Fruit fly (Drosophila melanogaster) whole organism, adult: ENCODE results near the gene CG12522.

Source experiments
- CG11617 ChIP-seq: fragments of 200-800 bp; sonication (Bioruptor generic); optimal IDR thresholded peaks from 2 replicates; lab custom pipeline; 2017; ENCODE audit warnings: mild to moderate bottlenecking, missing biosample characterization, missing genetic modification reagents, missing genetic modification characterization
- CG12768 ChIP-seq: fragments of 200-800 bp; sonication (Bioruptor generic); optimal IDR thresholded peaks from 2 replicates; lab custom pipeline; 2017; ENCODE audit warnings: missing biosample characterization, missing genetic modification characterization, mild to moderate bottlenecking, moderate library complexity, missing genetic modification reagents
- CG14711 ChIP-seq: fragments of 200-800 bp; sonication (Bioruptor generic); optimal IDR thresholded peaks from 2 replicates; lab custom pipeline; 2018; ENCODE audit warnings: missing biosample characterization, mild to moderate bottlenecking, missing genetic modification characterization, moderate library complexity
- CG1620 ChIP-seq: fragments of 200-800 bp; sonication (Bioruptor generic); optimal IDR thresholded peaks from 2 replicates; lab custom pipeline; 2016; ENCODE audit warnings: missing biosample characterization, missing genetic modification characterization
- CG33017 ChIP-seq: fragments of 200-800 bp; sonication (Bioruptor generic); optimal IDR thresholded peaks from 2 replicates; lab custom pipeline; 2018; ENCODE audit warnings: missing biosample characterization, mild to moderate bottlenecking, missing genetic modification characterization, moderate library complexity
- CG5204 ChIP-seq: fragments of 200-800 bp; sonication (Bioruptor generic); optimal IDR thresholded peaks from 2 replicates; lab custom pipeline; 2016; ENCODE audit warnings: missing biosample characterization, missing genetic modification characterization
- CG7045 ChIP-seq: fragments of 200-800 bp; sonication (Bioruptor generic); optimal IDR thresholded peaks from 2 replicates; lab custom pipeline; 2017; ENCODE audit warnings: missing biosample characterization, mild to moderate bottlenecking, missing genetic modification characterization
- CG7101 ChIP-seq: fragments of 200-800 bp; sonication (Bioruptor generic); optimal IDR thresholded peaks from 2 replicates; lab custom pipeline; 2018; ENCODE audit warnings: missing biosample characterization, mild to moderate bottlenecking, missing genetic modification characterization, moderate library complexity
- Clk ChIP-seq: fragments of 200-800 bp; sonication (Bioruptor generic); optimal IDR thresholded peaks from 2 replicates; lab custom pipeline; 2017; ENCODE audit warnings: missing biosample characterization, missing genetic modification characterization
- Crg-1 ChIP-seq: fragments of 200-800 bp; sonication (Bioruptor generic); optimal IDR thresholded peaks from 2 replicates; lab custom pipeline; 2016; ENCODE audit warnings: missing biosample characterization, missing genetic modification characterization
- Hr96 ChIP-seq: fragments of 200-800 bp; sonication (Bioruptor generic); optimal IDR thresholded peaks from 2 replicates; lab custom pipeline; 2016; ENCODE audit warnings: missing biosample characterization, missing genetic modification characterization
- Mnt ChIP-seq: fragments of 200-800 bp; sonication (Bioruptor generic); optimal IDR thresholded peaks from 2 replicates; lab custom pipeline; 2016; ENCODE audit warnings: missing biosample characterization, mild to moderate bottlenecking, missing genetic modification characterization
- bab1 ChIP-seq: fragments of 200-800 bp; sonication (Bioruptor generic); optimal IDR thresholded peaks from 3 replicates; lab custom pipeline; 2019; ENCODE audit warnings: missing biosample characterization, mild to moderate bottlenecking, missing genetic modification characterization, moderate library complexity
- cic ChIP-seq: fragments of 200-800 bp; sonication (Bioruptor generic); optimal IDR thresholded peaks from 2 replicates; lab custom pipeline; 2017; ENCODE audit warnings: missing biosample characterization, mild to moderate bottlenecking, missing genetic modification characterization, moderate library complexity
- cnc ChIP-seq, 2 experiments: fragments of >200 bp; optimal IDR thresholded peaks; 2 replicates each; lab custom pipeline; 2017
- kay ChIP-seq: fragments of 200-800 bp; sonication (Bioruptor generic); peaks from one replicate; lab custom pipeline; 2016; ENCODE audit warnings: missing biosample characterization, missing genetic modification characterization, borderline replicate concordance
- ovo ChIP-seq: fragments of 200-800 bp; sonication (Bioruptor generic); optimal IDR thresholded peaks from 2 replicates; lab custom pipeline; 2016; ENCODE audit warnings: missing biosample characterization, missing genetic modification characterization
- pad ChIP-seq: fragments of 200-800 bp; sonication (Bioruptor generic); optimal IDR thresholded peaks from 3 replicates; lab custom pipeline; 2017; ENCODE audit warnings: missing biosample characterization, missing genetic modification characterization, mild to moderate bottlenecking, moderate library complexity, missing genetic modification reagents
- tj ChIP-seq: fragments of 200-800 bp; sonication (Bioruptor generic); optimal IDR thresholded peaks from 3 replicates; lab custom pipeline; 2017; ENCODE audit warnings: missing biosample characterization, mild to moderate bottlenecking, missing genetic modification characterization, moderate library complexity
- toe ChIP-seq: fragments of 200-800 bp; sonication (Bioruptor generic); optimal IDR thresholded peaks from 2 replicates; lab custom pipeline; 2016; ENCODE audit warnings: missing biosample characterization, missing genetic modification characterization

CG12522 gene

DNA sequence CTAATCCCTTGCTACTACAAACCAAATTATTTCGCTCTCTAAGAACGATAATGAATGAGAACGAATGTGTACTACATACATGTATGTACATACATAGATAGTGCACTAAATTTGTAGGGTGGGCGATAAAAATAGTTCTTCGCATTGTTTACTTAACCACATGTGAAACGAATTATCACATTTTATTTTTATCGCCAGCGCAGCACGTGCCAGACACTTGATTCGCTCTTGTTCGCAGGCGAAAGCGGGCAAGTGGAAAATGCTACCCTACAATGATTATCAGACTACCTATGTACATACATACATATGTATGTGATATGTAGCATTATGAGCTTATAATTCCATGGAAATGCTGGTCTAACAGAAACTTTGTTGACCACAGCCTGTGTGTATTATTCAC, 22.2 kb upstream of the CG12522 start:
- no peak for TF ChIP-seq pad (GFP tag; lab: Kevin White, UChicago)
- no peak for TF ChIP-seq CG11617
- TF ChIP-seq CG33017 (tag; lab: Kevin White, UChicago), result no peak
- no peak for TF ChIP-seq CG1620
- TF ChIP-seq Crg-1 (GFP tag; lab: Kevin White, UChicago), result no peak
- TF ChIP-seq CG7045 (GFP tag; lab: Kevin White, UChicago), result no peak
- TF ChIP-seq ovo (GFP tag; lab: Kevin White, UChicago), result no peak
- no peak for TF ChIP-seq kay (GFP tag; lab: Kevin White, UChicago)
- TF ChIP-seq Clk (GFP tag; lab: Kevin White, UChicago), result no peak
- TF ChIP-seq toe (GFP tag; lab: Kevin White, UChicago), result no peak
- TF ChIP-seq CG12768 (GFP tag; lab: Kevin White, UChicago), result no peak
- TF ChIP-seq CG14711, result peak; percentile 7
- peak; percentile 73 for TF ChIP-seq Mnt (GFP tag; lab: Kevin White, UChicago)
- peak; percentile 26 for TF ChIP-seq cic (GFP tag; lab: Kevin White, UChicago)
- no peak for TF ChIP-seq Hr96 (GFP tag; lab: Kevin White, UChicago)
- no peak for TF ChIP-seq tj (GFP tag; lab: Kevin White, UChicago)
- TF ChIP-seq bab1 (GFP tag; lab: Kevin White, UChicago), result no peak

DNA sequence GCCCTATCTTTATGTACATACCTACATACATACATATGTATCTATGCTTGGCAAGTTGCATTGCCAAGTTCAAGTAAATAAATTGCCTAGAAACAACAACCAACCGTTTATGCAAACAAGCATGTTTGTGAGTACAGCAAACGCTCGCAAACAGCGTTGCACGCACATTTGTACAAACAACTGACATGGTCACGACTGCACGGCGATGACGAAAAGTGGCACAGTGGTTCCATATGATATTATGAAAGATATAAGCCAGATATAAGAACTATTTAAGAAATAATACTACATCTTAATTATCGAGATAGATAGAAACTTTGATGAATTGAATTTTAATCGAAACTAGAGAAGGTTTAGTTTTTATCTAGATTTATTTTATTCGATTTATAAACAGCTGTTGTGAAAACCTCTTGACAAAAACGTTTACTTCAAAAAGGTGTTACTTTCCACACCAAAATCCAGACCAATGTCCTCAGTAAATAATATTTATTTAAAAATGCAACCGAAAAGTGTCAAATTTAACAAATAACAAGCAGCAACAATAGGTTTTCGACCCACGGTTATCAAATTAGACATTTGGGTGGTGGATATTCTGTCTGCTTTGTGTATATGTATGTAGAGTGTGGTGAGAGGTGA, 18.1 kb upstream of the CG12522 start:
- TF ChIP-seq CG11617 (peak; percentile 77), bab1 (GFP tag; lab: Kevin White, UChicago) (peak; percentile 59), Mnt (GFP tag; lab: Kevin White, UChicago) (no peak), Clk (GFP tag; lab: Kevin White, UChicago) (no peak), toe (GFP tag; lab: Kevin White, UChicago) (no peak), CG14711 (peak; percentile 29), cic (GFP tag; lab: Kevin White, UChicago) (no peak), Crg-1 (GFP tag; lab: Kevin White, UChicago) (no peak), CG33017 (tag; lab: Kevin White, UChicago) (peak; percentile 48), cnc (optimal IDR thresholded peaks at IDR 0.05; lab: Kevin White, UChicago) (no peak), CG12768 (GFP tag; lab: Kevin White, UChicago) (no peak), Hr96 (GFP tag; lab: Kevin White, UChicago) (no peak), CG7045 (GFP tag; lab: Kevin White, UChicago) (peak; percentile 39), tj (GFP tag; lab: Kevin White, UChicago) (peak; percentile 63), ovo (GFP tag; lab: Kevin White, UChicago) (no peak), CG5204 (GFP tag; lab: Kevin White, UChicago) (peak; percentile 50), CG7101 (tag; lab: Kevin White, UChicago) (peak; percentile 47), CG1620 (no peak), kay (GFP tag; lab: Kevin White, UChicago) (peak; percentile 86), pad (GFP tag; lab: Kevin White, UChicago) (peak; percentile 15)

- TF ChIP-seq tj (GFP tag; lab: Kevin White, UChicago) (peak; percentile 51), CG33017 (tag; lab: Kevin White, UChicago) (peak; percentile 50), CG5204 (GFP tag; lab: Kevin White, UChicago) (peak; percentile 24), CG11617 (peak; percentile 63), toe (GFP tag; lab: Kevin White, UChicago) (peak; percentile 75), CG14711 (peak; percentile 54), pad (GFP tag; lab: Kevin White, UChicago) (peak; percentile 76), Mnt (GFP tag; lab: Kevin White, UChicago) (peak; percentile 70), Clk (GFP tag; lab: Kevin White, UChicago) (peak; percentile 53), CG12768 (GFP tag; lab: Kevin White, UChicago) (peak; percentile 82), kay (GFP tag; lab: Kevin White, UChicago) (peak; percentile 6), CG7101 (tag; lab: Kevin White, UChicago) (peak; percentile 78), cnc (optimal IDR thresholded peaks at IDR 0.05; lab: Kevin White, UChicago) (no peak), ovo (GFP tag; lab: Kevin White, UChicago) (peak; percentile 7), CG7045 (GFP tag; lab: Kevin White, UChicago) (peak; percentile 56), Crg-1 (GFP tag; lab: Kevin White, UChicago) (peak; percentile 90), cic (GFP tag; lab: Kevin White, UChicago) (peak; percentile 82), CG1620 (peak; percentile 79), bab1 (GFP tag; lab: Kevin White, UChicago) (no peak), Hr96 (GFP tag; lab: Kevin White, UChicago) (peak; percentile 81)
Observed at dm6 chr3L:11091943-11092609, 16.0 kb upstream of the CG12522 start.

dm6 chr3L:11092610-11092961, 15.4 kb upstream of the CG12522 start:
- TF ChIP-seq cic (GFP tag; lab: Kevin White, UChicago), result peak; percentile 3
- no peak for TF ChIP-seq Mnt (GFP tag; lab: Kevin White, UChicago)

DNA sequence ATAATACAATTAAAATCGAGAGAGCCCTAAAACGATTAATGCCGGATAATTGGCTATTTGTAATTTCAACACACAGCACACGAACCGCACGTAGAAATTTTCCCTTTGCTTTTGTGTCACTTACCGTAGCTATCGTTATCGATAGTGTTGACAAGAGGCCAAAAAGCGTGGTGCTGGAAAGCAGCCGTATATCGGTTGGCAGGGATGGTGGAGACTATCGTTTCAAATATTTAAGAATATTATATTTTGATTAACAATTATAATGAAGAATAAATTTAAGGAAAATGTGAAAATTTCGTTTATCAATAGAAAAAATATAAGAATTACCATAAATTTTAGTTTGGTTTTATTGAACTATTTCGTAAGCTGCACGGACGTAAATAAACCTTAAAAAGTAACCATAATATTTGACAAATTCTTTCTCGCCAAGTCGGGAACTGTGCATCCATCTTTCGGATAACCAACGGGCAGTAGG, 15.0 kb upstream of the CG12522 start, which contains the start of gene JIL-1:
Gene JIL-1 (minus strand): TSS at position 148 of the 475 bp plus-strand sequence.
- TF ChIP-seq CG1620 (peak; percentile 83), CG11617 (peak; percentile 7), kay (GFP tag; lab: Kevin White, UChicago) (peak; percentile 90), cic (GFP tag; lab: Kevin White, UChicago) (no peak), Hr96 (GFP tag; lab: Kevin White, UChicago) (peak; percentile 73), ovo (GFP tag; lab: Kevin White, UChicago) (peak; percentile 57), CG5204 (GFP tag; lab: Kevin White, UChicago) (peak; percentile 69), CG7045 (GFP tag; lab: Kevin White, UChicago) (peak; percentile 55), Crg-1 (GFP tag; lab: Kevin White, UChicago) (peak; percentile 86), Mnt (GFP tag; lab: Kevin White, UChicago) (peak; percentile 78), toe (GFP tag; lab: Kevin White, UChicago) (peak; percentile 75), tj (GFP tag; lab: Kevin White, UChicago) (no peak), bab1 (GFP tag; lab: Kevin White, UChicago) (peak; percentile 80), CG7101 (tag; lab: Kevin White, UChicago) (peak; percentile 82), pad (GFP tag; lab: Kevin White, UChicago) (peak; percentile 75), CG33017 (tag; lab: Kevin White, UChicago) (peak; percentile 66), CG12768 (GFP tag; lab: Kevin White, UChicago) (peak; percentile 76), cnc (optimal IDR thresholded peaks at IDR 0.05; lab: Kevin White, UChicago) (no peak), Clk (GFP tag; lab: Kevin White, UChicago) (peak; percentile 67), CG14711 (peak; percentile 47)
